Fruit fly (Drosophila melanogaster): ENCODE measurements around the gene CG31548.

- TF ChIP-seq CG8478 (optimal IDR thresholded peaks at IDR 0.05): no peak
- no peak for TF ChIP-seq CTCF (optimal IDR thresholded peaks at IDR 0.05)
Observed at dm6 chr3R:5672658-5673217, 36.1 kb upstream of the CG31548 start.

Measured in S2 (cell line).